Fruit fly (Drosophila melanogaster) whole organism, adult: ENCODE measurements around the gene EndoA.

ENCODE experiments used
- CG12768 ChIP-seq: fragments of 200-800 bp; sonication (Bioruptor generic); optimal IDR thresholded peaks from 2 replicates; lab custom pipeline; 2017; ENCODE audit warnings: missing biosample characterization, missing genetic modification characterization, mild to moderate bottlenecking, moderate library complexity, missing genetic modification reagents
- CG14711 ChIP-seq: fragments of 200-800 bp; sonication (Bioruptor generic); optimal IDR thresholded peaks from 2 replicates; lab custom pipeline; 2018; ENCODE audit warnings: missing biosample characterization, mild to moderate bottlenecking, missing genetic modification characterization, moderate library complexity
- CG33017 ChIP-seq: fragments of 200-800 bp; sonication (Bioruptor generic); optimal IDR thresholded peaks from 2 replicates; lab custom pipeline; 2018; ENCODE audit warnings: missing biosample characterization, mild to moderate bottlenecking, missing genetic modification characterization, moderate library complexity
- CG5204 ChIP-seq: fragments of 200-800 bp; sonication (Bioruptor generic); optimal IDR thresholded peaks from 2 replicates; lab custom pipeline; 2016; ENCODE audit warnings: missing biosample characterization, missing genetic modification characterization
- Crg-1 ChIP-seq: fragments of 200-800 bp; sonication (Bioruptor generic); optimal IDR thresholded peaks from 2 replicates; lab custom pipeline; 2016; ENCODE audit warnings: missing biosample characterization, missing genetic modification characterization
- Mnt ChIP-seq: fragments of 200-800 bp; sonication (Bioruptor generic); optimal IDR thresholded peaks from 2 replicates; lab custom pipeline; 2016; ENCODE audit warnings: missing biosample characterization, mild to moderate bottlenecking, missing genetic modification characterization
- cic ChIP-seq: fragments of 200-800 bp; sonication (Bioruptor generic); optimal IDR thresholded peaks from 2 replicates; lab custom pipeline; 2017; ENCODE audit warnings: missing biosample characterization, mild to moderate bottlenecking, missing genetic modification characterization, moderate library complexity
- kay ChIP-seq: fragments of 200-800 bp; sonication (Bioruptor generic); peaks from one replicate; lab custom pipeline; 2016; ENCODE audit warnings: missing biosample characterization, missing genetic modification characterization, borderline replicate concordance
- pad ChIP-seq: fragments of 200-800 bp; sonication (Bioruptor generic); optimal IDR thresholded peaks from 3 replicates; lab custom pipeline; 2017; ENCODE audit warnings: missing biosample characterization, missing genetic modification characterization, mild to moderate bottlenecking, moderate library complexity, missing genetic modification reagents
- tj ChIP-seq: fragments of 200-800 bp; sonication (Bioruptor generic); optimal IDR thresholded peaks from 3 replicates; lab custom pipeline; 2017; ENCODE audit warnings: missing biosample characterization, mild to moderate bottlenecking, missing genetic modification characterization, moderate library complexity
- toe ChIP-seq: fragments of 200-800 bp; sonication (Bioruptor generic); optimal IDR thresholded peaks from 2 replicates; lab custom pipeline; 2016; ENCODE audit warnings: missing biosample characterization, missing genetic modification characterization

- no peak for TF ChIP-seq CG12768 (GFP tag; lab: Kevin White, UChicago)
- TF ChIP-seq CG14711 (tag; lab: Kevin White, UChicago), result no peak
- no peak for TF ChIP-seq CG33017
- peak; percentile 46 for TF ChIP-seq cic (GFP tag; lab: Kevin White, UChicago)
- TF ChIP-seq pad (GFP tag; lab: Kevin White, UChicago), result no peak
- TF ChIP-seq Crg-1 (GFP tag; lab: Kevin White, UChicago), result no peak
- no peak for TF ChIP-seq kay (GFP tag; lab: Kevin White, UChicago)
- no peak for TF ChIP-seq tj
- TF ChIP-seq CG5204 (GFP tag; lab: Kevin White, UChicago), result no peak
- TF ChIP-seq toe (GFP tag; lab: Kevin White, UChicago), result no peak
- no peak for TF ChIP-seq Mnt (GFP tag; lab: Kevin White, UChicago)
Observed at dm6 chr3R:18915644-18916194, 9.3 kb downstream of the EndoA start.
